Worm (Caenorhabditis elegans): ENCODE results near the gene F52D2.12.
A peak's percentile ranks its signal among the peaks of the same experiment; 100 is the strongest.

F52D2.12 gene

DNA sequence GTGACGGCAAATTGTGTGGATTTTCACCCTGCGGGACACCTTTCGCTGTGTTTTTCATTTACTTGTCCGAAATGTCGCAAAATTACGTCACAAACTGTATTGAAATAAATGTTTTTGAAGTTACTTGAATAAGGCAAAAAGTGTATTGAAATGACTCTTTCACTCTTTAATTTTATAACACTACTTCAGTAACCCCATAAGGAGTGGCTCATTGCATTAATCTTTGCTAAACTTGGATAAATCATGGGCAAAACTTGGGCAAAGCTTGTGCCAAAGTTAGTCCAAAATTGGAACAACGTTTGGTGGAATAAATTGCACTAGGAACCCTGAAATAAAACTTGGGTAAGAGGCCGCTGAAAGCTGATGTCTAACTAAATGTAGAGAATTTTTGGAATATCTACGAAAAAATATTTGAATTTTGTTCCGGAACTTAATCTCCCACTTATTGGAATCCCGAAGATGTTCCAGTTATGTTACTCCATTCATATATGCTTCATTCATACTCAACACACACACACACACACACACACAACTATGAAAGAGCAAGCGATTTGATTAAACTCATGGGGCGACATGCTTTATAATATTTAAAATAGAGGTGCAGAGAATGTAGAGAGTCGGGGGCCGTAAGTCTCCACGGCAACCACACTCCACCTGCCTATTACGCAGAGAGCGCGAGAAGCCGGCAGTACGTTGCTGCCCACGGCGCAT, 34.8 kb downstream of the F52D2.12 start, which contains the start of gene Y102A11A.9:
Gene Y102A11A.9 (plus strand): TSS at position 661 of the 711 bp plus-strand sequence.
- TF ChIP-seq nhr-25 (tag; optimal IDR thresholded peaks at IDR 0.05) (no peak), egl-5 (tag; optimal IDR thresholded peaks at IDR 0.05) (no peak), lin-15B (tag; optimal IDR thresholded peaks at IDR 0.05) (no peak), zag-1 (tag; optimal IDR thresholded peaks at IDR 0.05) (no peak), nfya-1 (tag; optimal IDR thresholded peaks at IDR 0.05; ENCODE audit: insufficient read depth) (no peak), tbx-2 (tag; optimal IDR thresholded peaks at IDR 0.05) (no peak), jun-1 (tag; optimal IDR thresholded peaks at IDR 0.05) (no peak), mdl-1 (tag; optimal IDR thresholded peaks at IDR 0.05) (no peak), ztf-11 (tag; optimal IDR thresholded peaks at IDR 0.05) (no peak), eor-1 (tag; optimal IDR thresholded peaks at IDR 0.05) (no peak)

DNA sequence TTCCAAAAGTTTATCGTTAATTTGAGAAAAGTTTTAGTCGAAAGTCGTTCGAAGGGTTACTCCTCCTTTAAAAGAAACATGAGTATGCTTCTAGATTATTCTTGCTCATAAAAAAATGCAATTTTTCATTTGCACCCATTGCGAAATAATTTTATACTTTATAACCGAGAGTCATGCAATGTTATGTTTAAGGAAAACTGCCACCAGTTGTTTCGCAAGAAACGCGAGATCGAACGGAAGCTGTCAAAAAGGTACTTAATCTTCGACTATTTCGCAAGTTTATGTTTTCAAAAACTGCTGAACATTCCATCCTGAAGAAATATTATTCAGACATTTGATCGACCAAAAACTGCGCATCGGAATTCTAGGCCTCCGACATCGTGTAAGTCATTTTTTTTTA, 36.1 kb downstream of the F52D2.12 start:
- TF ChIP-seq daf-12 (tag; optimal IDR thresholded peaks at IDR 0.05) (no peak), pqm-1 (tag; optimal IDR thresholded peaks at IDR 0.05) (no peak), unc-39 (tag; optimal IDR thresholded peaks at IDR 0.05) (no peak), nhr-25 (tag; optimal IDR thresholded peaks at IDR 0.05) (no peak), nhr-67 (tag; optimal IDR thresholded peaks at IDR 0.05) (no peak), aly-2 (tag; optimal IDR thresholded peaks at IDR 0.05) (no peak), snpc-4 (tag; optimal IDR thresholded peaks at IDR 0.05) (no peak), ceh-16 (tag; optimal IDR thresholded peaks at IDR 0.05) (no peak), ama-1 (optimal IDR thresholded peaks at IDR 0.05) (no peak), ceh-82 (tag; optimal IDR thresholded peaks at IDR 0.05) (no peak), skn-1 (tag; optimal IDR thresholded peaks at IDR 0.05) (no peak), pha-4 (tag; optimal IDR thresholded peaks at IDR 0.05) (no peak), fkh-10 (GFP tag; optimal IDR thresholded peaks at IDR 0.05) (no peak), fos-1 (tag; optimal IDR thresholded peaks at IDR 0.05) (no peak), nhr-28 (tag; optimal IDR thresholded peaks at IDR 0.05) (no peak), mdl-1 (tag; optimal IDR thresholded peaks at IDR 0.05) (no peak), ztf-11 (tag; optimal IDR thresholded peaks at IDR 0.05) (no peak), nhr-76 (tag; optimal IDR thresholded peaks at IDR 0.05) (no peak), lin-15B (tag; optimal IDR thresholded peaks at IDR 0.05) (no peak), zag-1 (tag; optimal IDR thresholded peaks at IDR 0.05) (no peak)

DNA sequence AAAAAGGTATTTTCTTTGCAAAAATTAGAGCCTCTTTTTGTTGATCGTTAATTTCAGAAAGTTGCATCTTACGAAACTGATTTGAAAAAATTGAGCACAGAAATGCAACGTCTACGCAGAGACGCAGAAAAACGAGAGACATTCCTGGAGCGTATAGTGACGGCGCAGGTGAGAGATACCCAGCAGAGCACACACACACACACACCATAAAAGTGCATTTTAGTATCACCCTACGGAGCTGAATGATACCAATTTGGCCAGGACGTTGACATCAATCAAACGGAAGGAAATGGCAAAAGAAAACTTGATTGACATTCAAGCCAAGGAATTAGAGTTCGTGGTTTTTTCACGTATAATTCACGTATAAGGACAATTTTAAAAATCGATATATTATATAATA, 36.7 kb downstream of the F52D2.12 start:
- TF ChIP-seq pha-4 (tag; optimal IDR thresholded peaks at IDR 0.05) (peak; percentile 20), jun-1 (tag; optimal IDR thresholded peaks at IDR 0.05) (peak; percentile 42), mdl-1 (tag; optimal IDR thresholded peaks at IDR 0.05) (no peak), nhr-11 (tag; optimal IDR thresholded peaks at IDR 0.05) (no peak), pqm-1 (tag; optimal IDR thresholded peaks at IDR 0.05) (peak; percentile 76), elt-2 (tag; optimal IDR thresholded peaks at IDR 0.05) (peak; percentile 85)

DNA sequence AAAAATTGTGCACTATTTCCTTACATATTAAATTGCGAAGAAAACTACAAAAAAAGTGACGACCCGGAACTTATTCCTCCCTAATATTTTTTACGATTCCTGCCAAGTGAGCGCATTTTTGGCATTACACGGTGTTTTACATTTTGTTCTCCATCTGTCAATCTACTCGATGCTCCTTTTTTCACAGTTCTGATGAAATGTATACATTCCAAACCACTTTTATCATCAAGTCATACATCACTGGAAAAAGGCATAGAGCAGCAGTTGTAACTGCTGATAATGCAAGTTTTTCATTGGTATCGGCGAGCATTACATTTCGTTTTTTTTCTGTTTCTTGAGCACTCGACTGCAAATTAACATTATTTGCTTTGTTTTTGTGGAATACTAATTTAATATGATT, 40.4 kb downstream of the F52D2.12 start:
- TF ChIP-seq mml-1 (tag; optimal IDR thresholded peaks at IDR 0.05) (no peak), lin-15B (tag; optimal IDR thresholded peaks at IDR 0.05) (no peak), egl-5 (tag; optimal IDR thresholded peaks at IDR 0.05) (no peak), elt-3 (tag; optimal IDR thresholded peaks at IDR 0.05) (no peak), pqm-1 (tag; optimal IDR thresholded peaks at IDR 0.05) (peak; percentile 52), nhr-25 (tag; optimal IDR thresholded peaks at IDR 0.05) (no peak), ztf-11 (tag; optimal IDR thresholded peaks at IDR 0.05) (no peak), ceh-82 (tag; optimal IDR thresholded peaks at IDR 0.05) (no peak), nhr-67 (tag; optimal IDR thresholded peaks at IDR 0.05) (no peak), elt-2 (tag; optimal IDR thresholded peaks at IDR 0.05) (peak; percentile 74), nhr-77 (tag; optimal IDR thresholded peaks at IDR 0.05) (no peak), jun-1 (tag; optimal IDR thresholded peaks at IDR 0.05) (no peak)

DNA sequence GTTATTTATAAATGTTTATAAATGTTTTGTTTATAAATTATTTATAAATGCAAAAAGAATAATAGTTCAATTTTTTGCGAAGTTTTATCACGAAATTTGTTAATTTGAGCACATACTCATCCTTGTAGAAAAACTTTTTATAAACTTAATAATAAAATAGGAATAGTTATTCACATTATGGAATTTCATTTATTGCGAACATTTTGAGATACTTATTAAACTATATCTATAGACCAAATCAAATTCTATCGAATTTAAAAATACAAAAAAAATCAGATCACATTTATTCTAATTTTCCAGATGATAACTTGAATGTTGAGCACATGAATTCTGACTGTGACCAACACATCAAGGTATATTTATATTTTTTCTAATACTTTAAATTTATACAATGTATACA, 41.0 kb downstream of the F52D2.12 start, which contains the start of gene Y102A11A.3:
Gene Y102A11A.3 (plus strand): TSS at position 301 of the 400 bp plus-strand sequence.
- no peak for TF ChIP-seq aly-2 (tag; optimal IDR thresholded peaks at IDR 0.05)
- TF ChIP-seq tbx-2 (tag; optimal IDR thresholded peaks at IDR 0.05): no peak

DNA sequence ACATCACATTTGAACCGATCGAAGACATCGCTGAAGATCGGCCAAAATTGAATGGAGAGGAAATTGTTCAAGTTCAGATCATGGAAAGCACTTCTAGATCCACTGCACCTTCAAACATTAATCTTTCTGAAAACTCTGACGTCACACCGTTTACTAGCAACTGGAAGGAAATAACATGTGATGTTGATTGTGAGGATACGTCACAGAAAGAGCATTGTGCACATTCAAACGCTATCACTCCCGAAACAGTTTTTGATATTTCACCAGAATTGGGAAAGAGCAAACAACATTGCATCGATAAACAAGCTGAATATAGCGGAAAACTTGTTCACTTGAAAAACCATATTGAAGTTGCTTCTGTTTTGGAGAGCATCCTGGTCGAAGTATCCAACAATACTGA, 43.7 kb downstream of the F52D2.12 start:
- TF ChIP-seq aly-2 (tag; optimal IDR thresholded peaks at IDR 0.05): no peak
- no peak for TF ChIP-seq nfya-1 (tag; optimal IDR thresholded peaks at IDR 0.05; ENCODE audit: insufficient read depth)
- TF ChIP-seq ceh-82 (tag; optimal IDR thresholded peaks at IDR 0.05): no peak
- no peak for TF ChIP-seq egl-5 (tag; optimal IDR thresholded peaks at IDR 0.05)
- TF ChIP-seq nhr-77 (tag; optimal IDR thresholded peaks at IDR 0.05): no peak
- TF ChIP-seq ztf-11 (tag; optimal IDR thresholded peaks at IDR 0.05): no peak
- TF ChIP-seq ceh-9 (tag; optimal IDR thresholded peaks at IDR 0.05): no peak
- no peak for TF ChIP-seq fkh-2 (tag; optimal IDR thresholded peaks at IDR 0.05)
- no peak for TF ChIP-seq lin-39 (tag; optimal IDR thresholded peaks at IDR 0.05)
- no peak for TF ChIP-seq nhr-23 (tag; optimal IDR thresholded peaks at IDR 0.05)
- peak; percentile 34 for TF ChIP-seq pqm-1 (tag; optimal IDR thresholded peaks at IDR 0.05)
- TF ChIP-seq lin-15B (tag; optimal IDR thresholded peaks at IDR 0.05): no peak
- no peak for TF ChIP-seq nhr-25 (tag; optimal IDR thresholded peaks at IDR 0.05)
- TF ChIP-seq eor-1 (tag; optimal IDR thresholded peaks at IDR 0.05): no peak
- TF ChIP-seq pha-4 (tag; optimal IDR thresholded peaks at IDR 0.05): peak; percentile 24
- no peak for TF ChIP-seq fkh-10 (GFP tag; optimal IDR thresholded peaks at IDR 0.05)
- no peak for TF ChIP-seq ztf-4 (tag; optimal IDR thresholded peaks at IDR 0.05)
- TF ChIP-seq R02D3.7 (tag; optimal IDR thresholded peaks at IDR 0.05): no peak
- TF ChIP-seq mml-1 (tag; optimal IDR thresholded peaks at IDR 0.05): no peak
- TF ChIP-seq elt-2 (tag; optimal IDR thresholded peaks at IDR 0.05): peak; percentile 46
